Comparison of ENCODE assay signal across 4 fruit fly cellular contexts in the genomic region with DNA sequence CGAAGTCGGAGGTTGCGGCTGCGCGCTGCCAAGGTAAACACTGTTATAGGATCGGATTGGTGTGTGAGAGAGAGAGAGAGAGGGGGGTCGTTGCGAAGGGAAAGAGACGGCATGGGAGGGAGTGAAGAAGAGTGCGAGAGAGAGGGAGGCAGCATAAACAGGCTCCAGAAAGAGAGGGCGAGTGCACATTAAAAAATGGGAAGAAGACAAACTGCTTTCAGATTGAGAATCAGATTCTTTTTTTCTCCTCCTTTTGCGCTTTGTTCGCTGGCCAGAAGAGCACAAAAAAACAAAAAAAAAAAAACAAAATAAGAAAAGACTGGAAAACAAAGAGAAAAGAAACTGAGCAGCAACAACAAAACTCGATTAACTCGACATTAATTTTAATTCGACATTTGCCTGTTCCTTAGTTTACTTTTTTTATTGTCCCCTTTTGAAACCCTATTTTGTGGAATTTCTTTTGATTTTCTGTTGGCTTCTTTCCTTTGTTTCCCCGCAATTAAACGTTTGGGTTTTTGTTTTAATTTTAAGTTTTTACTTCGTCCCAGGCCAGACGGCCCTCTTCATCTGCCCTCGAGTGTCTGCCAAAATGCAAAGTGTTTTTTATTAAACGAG.
A peak's percentile ranks its signal among the peaks of the same experiment; 100 is the strongest.
TF ChIP-seq lines count a peak whose summit lies in the region.

No protein-coding gene starts in this region.

- no peak for TF ChIP-seq CTCF in whole organism, embryonic (GFP tag; optimal IDR thresholded peaks at IDR 0.05; lab: Kevin White, UChicago)

TF ChIP-seq in whole organism, embryonic, 481 proteins besides CTCF, POLR2A, EP300 and RAD21 (continues in another document):
- TF ChIP-seq CG2712 (tag; optimal IDR thresholded peaks at IDR 0.05; lab: Kevin White, UChicago): peak; percentile 16
- 0 out of 3 replicates have a peak, but pooled peaks have one; percentile 22 for TF ChIP-seq row (GFP tag; IDR thresholded peaks at IDR 0.05; lab: Robert Waterston, UW)
- TF ChIP-seq CG30403 (GFP tag; optimal IDR thresholded peaks at IDR 0.05; lab: Kevin White, UChicago): peak; percentile 2
- TF ChIP-seq Trl (optimal IDR thresholded peaks at IDR 0.05; lab: Kevin White, UChicago): peak; percentile 36 to 37
- no peak for TF ChIP-seq Trl (GFP tag; optimal IDR thresholded peaks at IDR 0.05; lab: Kevin White, UChicago)
- TF ChIP-seq CG15479 (GFP tag; optimal IDR thresholded peaks at IDR 0.05; lab: Kevin White, UChicago): peak; percentile 22
- TF ChIP-seq D (optimal IDR thresholded peaks at IDR 0.05; lab: Kevin White, UChicago): no peak
- TF ChIP-seq D (GFP tag; optimal IDR thresholded peaks at IDR 0.05; lab: Kevin White, UChicago): peak; percentile 0
- TF ChIP-seq ftz-f1 (GFP tag; optimal IDR thresholded peaks at IDR 0.05; lab: Kevin White, UChicago): peak; percentile 5
- TF ChIP-seq Xrp1 (GFP tag; IDR thresholded peaks at IDR 0.05; lab: Robert Waterston, UW): peak; percentile 22; the same call in 1 of the 2 replicates
- 0 out of 4 replicates have a peak, but pooled peaks have one; percentile 41 for TF ChIP-seq chinmo (GFP tag; IDR thresholded peaks at IDR 0.05; lab: Robert Waterston, UW; ENCODE audit: partially characterized antibody)
- peak; percentile 11 for TF ChIP-seq Sox102F (GFP tag; optimal IDR thresholded peaks at IDR 0.05; lab: Kevin White, UChicago)
- TF ChIP-seq kni (GFP tag; optimal IDR thresholded peaks at IDR 0.05; lab: Kevin White, UChicago): peak; percentile 45
- TF ChIP-seq lilli (GFP tag; optimal IDR thresholded peaks at IDR 0.05; lab: Kevin White, UChicago): peak; percentile 22
- no peak for TF ChIP-seq CG8290 (GFP tag; optimal IDR thresholded peaks at IDR 0.05; lab: Kevin White, UChicago)
- TF ChIP-seq CG8290 (tag; optimal IDR thresholded peaks at IDR 0.05; lab: Kevin White, UChicago): peak in 1 of 2 experiments; percentile 16
- TF ChIP-seq CG11504 (tag; optimal IDR thresholded peaks at IDR 0.05; lab: Kevin White, UChicago): peak; percentile 15
- peak; percentile 3 for TF ChIP-seq ewg (GFP tag; optimal IDR thresholded peaks at IDR 0.05; lab: Kevin White, UChicago)
- peak in 1 of 2 experiments; percentile 46 for TF ChIP-seq eve (GFP tag; optimal IDR thresholded peaks at IDR 0.05; lab: Kevin White, UChicago)

TF ChIP-seq in whole organism, prepupa, 60 proteins besides CTCF, POLR2A, EP300 and RAD21 (continues in another document):
- TF ChIP-seq CG8119 (GFP tag; IDR thresholded peaks at IDR 0.05; lab: Robert Waterston, UW) (peak; percentile 39; the same call in 1 of the 3 replicates), acj6 (GFP tag; optimal IDR thresholded peaks at IDR 0.05; lab: Kevin White, UChicago) (peak; percentile 38), Eip75B (GFP tag; optimal IDR thresholded peaks at IDR 0.05; lab: Kevin White, UChicago) (peak; percentile 72), Sox15 (GFP tag; optimal IDR thresholded peaks at IDR 0.05; lab: Kevin White, UChicago) (no peak), fd85E (GFP tag; optimal IDR thresholded peaks at IDR 0.05; lab: Kevin White, UChicago) (no peak), Sox102F (GFP tag; optimal IDR thresholded peaks at IDR 0.05; lab: Kevin White, UChicago) (peak; percentile 65), CG8632 (GFP tag; optimal IDR thresholded peaks at IDR 0.05; lab: Kevin White, UChicago) (peak; percentile 45), Eip93F (GFP tag; optimal IDR thresholded peaks at IDR 0.05; lab: Kevin White, UChicago) (no peak), esn (GFP tag; optimal IDR thresholded peaks at IDR 0.05; lab: Kevin White, UChicago) (peak; percentile 42), salr (GFP tag; optimal IDR thresholded peaks at IDR 0.05; lab: Kevin White, UChicago) (peak in 1 of 2 experiments; percentile 34), lz (GFP tag; optimal IDR thresholded peaks at IDR 0.05; lab: Kevin White, UChicago) (peak; percentile 10), achi (GFP tag; optimal IDR thresholded peaks at IDR 0.05; lab: Kevin White, UChicago) (peak; percentile 35), dac (GFP tag; optimal IDR thresholded peaks at IDR 0.05; lab: Kevin White, UChicago) (no peak), Hr38 (GFP tag; optimal IDR thresholded peaks at IDR 0.05; lab: Kevin White, UChicago) (no peak), svp (GFP tag; lab: Kevin White, UChicago) (no peak), CG11762 (GFP tag; optimal IDR thresholded peaks at IDR 0.05; lab: Kevin White, UChicago; ENCODE audit: insufficient read depth) (peak; percentile 4), ss (GFP tag; optimal IDR thresholded peaks at IDR 0.05; lab: Kevin White, UChicago) (peak; percentile 92), CG10669 (GFP tag; optimal IDR thresholded peaks at IDR 0.05; lab: Kevin White, UChicago) (peak; percentile 58), CG9139 (GFP tag; optimal IDR thresholded peaks at IDR 0.05; lab: Kevin White, UChicago) (peak; percentile 91), CG32006 (GFP tag; optimal IDR thresholded peaks at IDR 0.05; lab: Kevin White, UChicago) (peak; percentile 11), Sox14 (GFP tag; optimal IDR thresholded peaks at IDR 0.05; lab: Kevin White, UChicago) (peak; percentile 71)

TF ChIP-seq in whole organism, pupa, 21 proteins besides CTCF, POLR2A, EP300 and RAD21:
- TF ChIP-seq EcR (GFP tag; optimal IDR thresholded peaks at IDR 0.05; lab: Kevin White, UChicago) (peak; percentile 98), CG14655 (GFP tag; optimal IDR thresholded peaks at IDR 0.05; lab: Kevin White, UChicago) (peak; percentile 31), CG13204 (GFP tag; optimal IDR thresholded peaks at IDR 0.05; lab: Kevin White, UChicago) (peak; percentile 91), Ets98B (GFP tag; IDR thresholded peaks at IDR 0.05; lab: Robert Waterston, UW) (no peak), Pif1A (GFP tag; optimal IDR thresholded peaks at IDR 0.05; lab: Kevin White, UChicago) (peak; percentile 46), CG4496 (GFP tag; IDR thresholded peaks at IDR 0.05; lab: Robert Waterston, UW) (peak; percentile 79; the same call in 2 of the 3 replicates), Snoo (tag; optimal IDR thresholded peaks at IDR 0.05; lab: Kevin White, UChicago) (peak; percentile 60), fd96Ca (GFP tag; IDR thresholded peaks at IDR 0.05; lab: Robert Waterston, UW) (no peak), CG17806 (tag; optimal IDR thresholded peaks at IDR 0.05; lab: Kevin White, UChicago) (peak; percentile 62), D1 (tag; optimal IDR thresholded peaks at IDR 0.05; lab: Kevin White, UChicago) (no peak), CG8301 (tag; optimal IDR thresholded peaks at IDR 0.05; lab: Kevin White, UChicago) (peak; percentile 7), CG32121 (GFP tag; IDR thresholded peaks at IDR 0.05; lab: Robert Waterston, UW) (no peak), Pif1B (GFP tag; optimal IDR thresholded peaks at IDR 0.05; lab: Kevin White, UChicago) (no peak), CG12605 (GFP tag; IDR thresholded peaks at IDR 0.05; lab: Robert Waterston, UW) (peak; percentile 79), CG15710 (tag; optimal IDR thresholded peaks at IDR 0.05; lab: Kevin White, UChicago) (peak; percentile 83), rn (GFP tag; IDR thresholded peaks at IDR 0.05; lab: Robert Waterston, UW) (no peak), CG8159 (tag; optimal IDR thresholded peaks at IDR 0.05; lab: Kevin White, UChicago) (peak; percentile 65), gl (tag; optimal IDR thresholded peaks at IDR 0.05; lab: Kevin White, UChicago) (peak; percentile 82), CG9948 (tag; optimal IDR thresholded peaks at IDR 0.05; lab: Kevin White, UChicago) (peak; percentile 57), CG10348 (GFP tag; IDR thresholded peaks at IDR 0.05; lab: Robert Waterston, UW) (no peak), CG34367 (tag; optimal IDR thresholded peaks at IDR 0.05; lab: Kevin White, UChicago) (peak; percentile 84)
TF ChIP-seq in whole organism, pupa: peak in this region for 14.

TF ChIP-seq in whole organism, wandering third instar larva, 38 proteins besides CTCF, POLR2A, EP300 and RAD21 (continues in another document):
- TF ChIP-seq br (GFP tag; optimal IDR thresholded peaks at IDR 0.05; lab: Kevin White, UChicago): peak; percentile 50
- TF ChIP-seq dsf (GFP tag; optimal IDR thresholded peaks at IDR 0.05; lab: Kevin White, UChicago; ENCODE audit: borderline replicate concordance): no peak
- no peak for TF ChIP-seq N (GFP tag; optimal IDR thresholded peaks at IDR 0.05; lab: Kevin White, UChicago)
- no peak for TF ChIP-seq CG32264 (GFP tag; optimal IDR thresholded peaks at IDR 0.05; lab: Kevin White, UChicago)
- TF ChIP-seq sv (GFP tag; optimal IDR thresholded peaks at IDR 0.05; lab: Kevin White, UChicago): no peak
- no peak for TF ChIP-seq usp (GFP tag; optimal IDR thresholded peaks at IDR 0.05; lab: Kevin White, UChicago)
- no peak for TF ChIP-seq Hr83 (GFP tag; optimal IDR thresholded peaks at IDR 0.05; lab: Kevin White, UChicago; ENCODE audit: poor library complexity, severe bottlenecking)
- peak; percentile 36 for TF ChIP-seq ey (GFP tag; optimal IDR thresholded peaks at IDR 0.05; lab: Kevin White, UChicago)
- peak; percentile 1 for TF ChIP-seq sage (GFP tag; optimal IDR thresholded peaks at IDR 0.05; lab: Kevin White, UChicago)
- peak; percentile 2 for TF ChIP-seq Hnf4 (GFP tag; optimal IDR thresholded peaks at IDR 0.05; lab: Kevin White, UChicago)
- peak; percentile 53 for TF ChIP-seq brk (GFP tag; optimal IDR thresholded peaks at IDR 0.05; lab: Kevin White, UChicago)
- peak; percentile 43 for TF ChIP-seq fru (GFP tag; optimal IDR thresholded peaks at IDR 0.05; lab: Kevin White, UChicago)
- TF ChIP-seq h (GFP tag; optimal IDR thresholded peaks at IDR 0.05; lab: Kevin White, UChicago): peak; percentile 27
- TF ChIP-seq OdsH (GFP tag; optimal IDR thresholded peaks at IDR 0.05; lab: Kevin White, UChicago): peak; percentile 46
- no peak for TF ChIP-seq pan (optimal IDR thresholded peaks at IDR 0.05; lab: Kevin White, UChicago)
- TF ChIP-seq Dfd (GFP tag; optimal IDR thresholded peaks at IDR 0.05; lab: Kevin White, UChicago): no peak
- TF ChIP-seq GATAd (GFP tag; optimal IDR thresholded peaks at IDR 0.05; lab: Kevin White, UChicago): no peak
- peak; percentile 76 for TF ChIP-seq CrebA (GFP tag; optimal IDR thresholded peaks at IDR 0.05; lab: Kevin White, UChicago; ENCODE audit: borderline replicate concordance)
- TF ChIP-seq woc (GFP tag; optimal IDR thresholded peaks at IDR 0.05; lab: Kevin White, UChicago): peak; percentile 56
- TF ChIP-seq Abd-B (GFP tag; optimal IDR thresholded peaks at IDR 0.05; lab: Kevin White, UChicago): no peak
- peak; percentile 5 to 28 for TF ChIP-seq dl (GFP tag; optimal IDR thresholded peaks at IDR 0.05; lab: Kevin White, UChicago; ENCODE audit: insufficient read depth in 1 of 2, partially characterized antibody in 2 of 2)
- TF ChIP-seq Dif (GFP tag; optimal IDR thresholded peaks at IDR 0.05; lab: Kevin White, UChicago; ENCODE audit: partially characterized antibody): peak; percentile 40
- peak; percentile 84 for TF ChIP-seq Vsx2 (GFP tag; optimal IDR thresholded peaks at IDR 0.05; lab: Kevin White, UChicago; ENCODE audit: partially characterized antibody)
- no peak for TF ChIP-seq Mio (GFP tag; optimal IDR thresholded peaks at IDR 0.05; lab: Kevin White, UChicago)
- peak; percentile 52 for TF ChIP-seq Sp1 (GFP tag; optimal IDR thresholded peaks at IDR 0.05; lab: Kevin White, UChicago)
- TF ChIP-seq Jra (GFP tag; optimal IDR thresholded peaks at IDR 0.05; lab: Kevin White, UChicago): no peak
- TF ChIP-seq tai (GFP tag; optimal IDR thresholded peaks at IDR 0.05; lab: Kevin White, UChicago): no peak
